Fruit fly (Drosophila melanogaster): Measurements from ENCODE around the gene Got2.

Gene Got2

dm6 chr2L:2008980-2009954, 21.7 kb upstream of the Got2 start, which contains the start of gene CG4238 (continued):
- no peak for TF ChIP-seq CG7271 (tag; optimal IDR thresholded peaks at IDR 0.05)
- peak; percentile 22 for TF ChIP-seq sug (tag; optimal IDR thresholded peaks at IDR 0.05)
- TF ChIP-seq Xrp1 (GFP tag; IDR thresholded peaks at IDR 0.05), result no peak
- TF ChIP-seq CG12391 (tag; optimal IDR thresholded peaks at IDR 0.05), result peak; percentile 54
- TF ChIP-seq Rx (GFP tag; IDR thresholded peaks at IDR 0.05), result no peak
- peak; percentile 50 for TF ChIP-seq CG7963 (GFP tag; IDR thresholded peaks at IDR 0.05; ENCODE audit: partially characterized antibody)
- TF ChIP-seq CoRest (tag; optimal IDR thresholded peaks at IDR 0.05), result peak; percentile 22
- TF ChIP-seq CG9437 (GFP tag; optimal IDR thresholded peaks at IDR 0.05), result no peak
- peak; percentile 4 for TF ChIP-seq CG13894 (tag; optimal IDR thresholded peaks at IDR 0.05)
- peak; percentile 28 for TF ChIP-seq CG15514 (GFP tag; optimal IDR thresholded peaks at IDR 0.05)
- peak; percentile 30 for TF ChIP-seq abd-A (tag; optimal IDR thresholded peaks at IDR 0.05)
- peak; percentile 46 for TF ChIP-seq Dref (GFP tag; IDR thresholded peaks at IDR 0.05)
- TF ChIP-seq CG15601 (tag; optimal IDR thresholded peaks at IDR 0.05), result peak; percentile 25
- no peak for TF ChIP-seq CG10209 (GFP tag; optimal IDR thresholded peaks at IDR 0.05)
- TF ChIP-seq stwl (tag; optimal IDR thresholded peaks at IDR 0.05), result peak; percentile 55
- 0 out of 3 replicates have a peak, but pooled peaks have one; percentile 57 for TF ChIP-seq hb (GFP tag; IDR thresholded peaks at IDR 0.05; ENCODE audit: partially characterized antibody)
- TF ChIP-seq CG1603 (tag; optimal IDR thresholded peaks at IDR 0.05), result peak; percentile 49
- TF ChIP-seq CG42726 (GFP tag; IDR thresholded peaks at IDR 0.05; ENCODE audit: partially characterized antibody), result peak; percentile 88
- TF ChIP-seq PHDP (tag; optimal IDR thresholded peaks at IDR 0.05), result no peak
- peak; percentile 30 for TF ChIP-seq CG12659 (GFP tag; optimal IDR thresholded peaks at IDR 0.05)
- no peak for TF ChIP-seq wek (GFP tag; optimal IDR thresholded peaks at IDR 0.05)
- TF ChIP-seq CG14860 (GFP tag; IDR thresholded peaks at IDR 0.05; ENCODE audit: partially characterized antibody), result peak; percentile 59
- no peak for TF ChIP-seq CG16779 (GFP tag; IDR thresholded peaks at IDR 0.05)
- peak; percentile 72 for TF ChIP-seq trem (tag; optimal IDR thresholded peaks at IDR 0.05)
- no peak for TF ChIP-seq CG1792 (GFP tag; optimal IDR thresholded peaks at IDR 0.05)
- TF ChIP-seq hbn (GFP tag; IDR thresholded peaks at IDR 0.05; ENCODE audit: partially characterized antibody), result peak; percentile 23; the same call in 1 of the 2 replicates
- TF ChIP-seq Hr3 (GFP tag; optimal IDR thresholded peaks at IDR 0.05), result no peak
- TF ChIP-seq nmo (GFP tag; optimal IDR thresholded peaks at IDR 0.05), result peak; percentile 22
- TF ChIP-seq Doc2 (GFP tag; IDR thresholded peaks at IDR 0.05), result no peak
- TF ChIP-seq CG18599 (GFP tag; optimal IDR thresholded peaks at IDR 0.05), result no peak
- no peak for TF ChIP-seq tx (GFP tag; optimal IDR thresholded peaks at IDR 0.05)
- TF ChIP-seq gce (GFP tag; IDR thresholded peaks at IDR 0.05), result no peak
- peak; percentile 95 for TF ChIP-seq CG17385 (GFP tag; optimal IDR thresholded peaks at IDR 0.05)
- TF ChIP-seq Nf-YB (GFP tag; optimal IDR thresholded peaks at IDR 0.05), result no peak
- no peak for TF ChIP-seq HLH3B (GFP tag; IDR thresholded peaks at IDR 0.05)
- no peak for TF ChIP-seq lilli (GFP tag; optimal IDR thresholded peaks at IDR 0.05)
- no peak for TF ChIP-seq Pdp1 (GFP tag; optimal IDR thresholded peaks at IDR 0.05)
- TF ChIP-seq C15 (GFP tag; IDR thresholded peaks at IDR 0.05), result no peak
- TF ChIP-seq ssp (GFP tag; IDR thresholded peaks at IDR 0.05), result no peak
- TF ChIP-seq unpg (GFP tag; optimal IDR thresholded peaks at IDR 0.05), result no peak
- TF ChIP-seq da (GFP tag; optimal IDR thresholded peaks at IDR 0.05), result no peak
- TF ChIP-seq CG13287 (GFP tag; IDR thresholded peaks at IDR 0.05; ENCODE audit: partially characterized antibody), result no peak; the same call in 1 of the 2 replicates
- no peak for TF ChIP-seq Awh (GFP tag; IDR thresholded peaks at IDR 0.05)
- TF ChIP-seq CG15479 (GFP tag; optimal IDR thresholded peaks at IDR 0.05), result no peak
- TF ChIP-seq Med (GFP tag), result peak; percentile 61
- TF ChIP-seq Opbp (GFP tag; IDR thresholded peaks at IDR 0.05; ENCODE audit: partially characterized antibody), result peak; percentile 79
- no peak for TF ChIP-seq h (optimal IDR thresholded peaks at IDR 0.05)

Measured in whole organism, embryonic.